Worm (Caenorhabditis elegans) whole organism, late embryonic: ENCODE data around the gene Y45F10D.14.

ENCODE experiments used
- Y22D7AL.16 ChIP-seq: sonication (generic microtip); optimal IDR thresholded peaks from 2 replicates; lab custom pipeline; 2016; ENCODE audit warnings: missing genetic modification characterization, missing compliant biosample characterization
- ceh-14 ChIP-seq: sonication (generic microtip); optimal IDR thresholded peaks from 2 replicates; lab custom pipeline; 2016; ENCODE audit warnings: missing genotype, missing genetic modification characterization, missing compliant biosample characterization
- ceh-9 ChIP-seq: sonication (generic microtip); optimal IDR thresholded peaks from 2 replicates; lab custom pipeline; 2016; ENCODE audit warnings: mild to moderate bottlenecking, missing genetic modification characterization, inconsistent platforms, missing compliant biosample characterization
- hlh-8 ChIP-seq: sonication (generic microtip); optimal IDR thresholded peaks from 2 replicates; lab custom pipeline; 2016; ENCODE audit warnings: missing genotype, missing genetic modification characterization, missing compliant biosample characterization
- lin-11 ChIP-seq: fragments of 200-800 bp; sonication (Bioruptor generic); optimal IDR thresholded peaks from 2 replicates; lab custom pipeline; 2018; ENCODE audit warnings: mild to moderate bottlenecking, missing genetic modification characterization, missing compliant biosample characterization
- nhr-11 ChIP-seq: fragments of 150-350 bp; optimal IDR thresholded peaks from 2 replicates; lab custom pipeline; 2014; ENCODE audit warnings: missing biosample characterization, missing genetic modification characterization
- pha-4 ChIP-seq: fragments of 150-350 bp; optimal IDR thresholded peaks from 2 replicates; lab custom pipeline; 2018; ENCODE audit warnings: missing biosample characterization, missing genetic modification reagents, missing genetic modification characterization
- sox-4 ChIP-seq: sonication (generic microtip); optimal IDR thresholded peaks from 2 replicates; lab custom pipeline; 2017; ENCODE audit warnings: mild to moderate bottlenecking, missing genetic modification characterization, inconsistent platforms, missing compliant biosample characterization

ce11 chrIV:13836290-13836689, 28.7 kb upstream of the Y45F10D.14 start, which contains the start of gene H08M01.1:
- TF ChIP-seq Y22D7AL.16 (tag; lab: Kevin White, UChicago) (no peak), ceh-9 (tag; lab: Kevin White, UChicago) (no peak), ceh-14 (tag; lab: Kevin White, UChicago) (no peak), hlh-8 (tag; lab: Kevin White, UChicago) (no peak), sox-4 (tag; lab: Kevin White, UChicago) (no peak), lin-11 (tag; lab: Kevin White, UChicago) (no peak), pha-4 (no peak), nhr-11 (tag; lab: Kevin White, UChicago) (no peak)
